Fruit fly (Drosophila melanogaster): ENCODE measurements around the gene fh.
A peak's percentile ranks its signal among the peaks of the same experiment; 100 is the strongest.

fh gene

DNA sequence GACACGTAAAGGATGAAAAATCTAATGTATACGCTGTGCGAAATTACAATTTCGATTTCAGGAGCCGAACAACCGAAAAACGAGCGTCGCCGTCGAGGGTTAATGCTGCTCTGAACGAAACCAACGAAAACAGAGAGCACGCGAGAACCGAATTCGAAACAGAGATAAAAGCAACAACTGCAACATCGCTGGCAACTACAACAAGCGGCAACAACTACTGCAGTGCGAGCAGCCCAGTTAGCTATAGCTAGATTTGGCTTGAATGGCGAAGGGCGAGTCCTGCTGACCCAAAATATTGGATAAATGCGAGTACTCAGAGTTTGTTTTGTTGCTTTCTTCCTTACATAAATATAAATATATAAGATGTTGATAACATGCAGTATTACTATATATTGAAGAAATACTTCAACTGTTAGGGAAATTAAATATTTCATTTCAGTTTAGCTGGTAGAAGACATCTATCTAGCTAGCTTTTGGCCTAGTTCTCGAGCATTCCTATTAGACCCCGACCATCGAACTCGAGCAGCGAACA is 13.9 kb downstream of the fh start, which contains the start of gene fend (continued):
- TF ChIP-seq lov (optimal IDR thresholded peaks at IDR 0.05) (peak; percentile 51), lov (GFP tag; IDR thresholded peaks at IDR 0.05) (0 out of 3 replicates have a peak, but pooled peaks have one; percentile 5), CG1529 (GFP tag; optimal IDR thresholded peaks at IDR 0.05) (peak; percentile 17), CG7928 (GFP tag; optimal IDR thresholded peaks at IDR 0.05) (no peak), tap (tag; optimal IDR thresholded peaks at IDR 0.05) (peak; percentile 45), CG13296 (GFP tag; optimal IDR thresholded peaks at IDR 0.05) (peak; percentile 58), jumu (GFP tag; optimal IDR thresholded peaks at IDR 0.05) (no peak), Hr51 (GFP tag; optimal IDR thresholded peaks at IDR 0.05) (peak; percentile 7 to 53), NfI (GFP tag; optimal IDR thresholded peaks at IDR 0.05) (peak; percentile 44), wek (GFP tag; optimal IDR thresholded peaks at IDR 0.05) (no peak), CG10267 (tag; optimal IDR thresholded peaks at IDR 0.05) (peak; percentile 46), toy (GFP tag; IDR thresholded peaks at IDR 0.05) (no peak), CG30403 (GFP tag; optimal IDR thresholded peaks at IDR 0.05) (peak; percentile 52), CG6854 (GFP tag; optimal IDR thresholded peaks at IDR 0.05) (peak; percentile 19), CG1024 (GFP tag; IDR thresholded peaks at IDR 0.05) (no peak), CG1233 (GFP tag; optimal IDR thresholded peaks at IDR 0.05) (peak; percentile 21), nerfin-1 (tag; optimal IDR thresholded peaks at IDR 0.05) (peak; percentile 35), B-H1 (GFP tag; IDR thresholded peaks at IDR 0.05) (no peak), ftz-f1 (GFP tag; optimal IDR thresholded peaks at IDR 0.05) (no peak), CG2712 (tag; optimal IDR thresholded peaks at IDR 0.05) (peak; percentile 48), cg (GFP tag; optimal IDR thresholded peaks at IDR 0.05) (no peak), dmrt11E (tag; optimal IDR thresholded peaks at IDR 0.05) (peak; percentile 13), dysf (GFP tag; IDR thresholded peaks at IDR 0.05) (peak; percentile 49; the same call in 1 of the 3 replicates), HLHmδ (GFP tag; optimal IDR thresholded peaks at IDR 0.05) (no peak), Mad (GFP tag; optimal IDR thresholded peaks at IDR 0.05) (no peak), CG9876 (GFP tag; optimal IDR thresholded peaks at IDR 0.05) (no peak), CG6813 (GFP tag; optimal IDR thresholded peaks at IDR 0.05) (no peak), ERR (GFP tag; optimal IDR thresholded peaks at IDR 0.05) (no peak), Rfx (GFP tag; IDR thresholded peaks at IDR 0.05) (peak; percentile 27; the same call in 1 of the 2 replicates), eve (GFP tag; optimal IDR thresholded peaks at IDR 0.05) (peak in 1 of 2 experiments; percentile 30), cas (GFP tag; IDR thresholded peaks at IDR 0.05) (no peak), trem (tag; optimal IDR thresholded peaks at IDR 0.05) (peak; percentile 23), kah (GFP tag; optimal IDR thresholded peaks at IDR 0.05) (no peak), Sox100B (GFP tag; optimal IDR thresholded peaks at IDR 0.05) (peak; percentile 49), Max (GFP tag; optimal IDR thresholded peaks at IDR 0.05) (peak; percentile 44), her (GFP tag; optimal IDR thresholded peaks at IDR 0.05) (no peak), stc (GFP tag; IDR thresholded peaks at IDR 0.05) (no peak), CG13894 (tag; optimal IDR thresholded peaks at IDR 0.05) (peak; percentile 25), Dip2 (GFP tag; IDR thresholded peaks at IDR 0.05) (no peak), exex (tag; optimal IDR thresholded peaks at IDR 0.05) (no peak), hkb (optimal IDR thresholded peaks at IDR 0.05) (no peak), hkb (GFP tag; IDR thresholded peaks at IDR 0.05) (peak; percentile 10; the same call in 1 of the 2 replicates), CG10431 (GFP tag; optimal IDR thresholded peaks at IDR 0.05) (no peak), bab2 (GFP tag; optimal IDR thresholded peaks at IDR 0.05) (no peak), Tbp (GFP tag; optimal IDR thresholded peaks at IDR 0.05) (peak; percentile 90), CG3281 (GFP tag; optimal IDR thresholded peaks at IDR 0.05) (peak; percentile 38), CG9215 (GFP tag; IDR thresholded peaks at IDR 0.05) (no peak), CG17359 (tag; optimal IDR thresholded peaks at IDR 0.05) (peak; percentile 11), Meics (GFP tag; optimal IDR thresholded peaks at IDR 0.05) (peak; percentile 53), CG7556 (GFP tag; optimal IDR thresholded peaks at IDR 0.05) (peak; percentile 62), CG3163 (GFP tag; optimal IDR thresholded peaks at IDR 0.05) (no peak)
